Worm (Caenorhabditis elegans) whole organism, L1 larva: ENCODE measurements around the gene hlh-25.

ENCODE experiments used
- C04F5.9 ChIP-seq: sonication (generic microtip); optimal IDR thresholded peaks from 2 replicates; lab custom pipeline; 2016; ENCODE audit warnings: missing genetic modification characterization, missing compliant biosample characterization
- aha-1 ChIP-seq: fragments of 150-350 bp; optimal IDR thresholded peaks from 2 replicates; lab custom pipeline; 2014; ENCODE audit warnings: missing biosample characterization, missing genetic modification characterization
- alr-1 ChIP-seq: fragments of 200-800 bp; sonication (Bioruptor generic); optimal IDR thresholded peaks from 2 replicates; lab custom pipeline; 2018; ENCODE audit warnings: borderline replicate concordance, mild to moderate bottlenecking, missing genetic modification characterization, missing compliant biosample characterization
- ama-1 ChIP-seq: fragments of 150-350 bp; optimal IDR thresholded peaks from 2 replicates; lab custom pipeline; 2014
- ceh-63 ChIP-seq: fragments of 200-800 bp; sonication (Bioruptor generic); optimal IDR thresholded peaks from 2 replicates; lab custom pipeline; 2018; ENCODE audit warnings: mild to moderate bottlenecking, missing genetic modification characterization, missing compliant biosample characterization
- ceh-82 ChIP-seq, 3 experiments: fragments of 150-350 bp in 1 of 3; sonication (generic microtip) in 2 of 3; optimal IDR thresholded peaks; 2 replicates each; lab custom pipeline; 2014 to 2017; ENCODE audit warnings: missing biosample characterization in 3 of 3, missing genetic modification characterization in 3 of 3
- ceh-88 ChIP-seq: fragments of 200-800 bp; sonication (Bioruptor generic); IDR thresholded peaks from 2 replicates; pipeline ENCODE4 v1.3.6; 2022; ENCODE audit warnings: missing genetic modification characterization, missing compliant biosample characterization
- ces-1 ChIP-seq: fragments of 150-350 bp; optimal IDR thresholded peaks from 2 replicates; lab custom pipeline; 2014; ENCODE audit warnings: missing biosample characterization, missing genetic modification reagents, missing genetic modification characterization
- egl-27 ChIP-seq, 2 experiments: fragments of 150-350 bp in 1 of 2; sonication (generic microtip); optimal IDR thresholded peaks; 3 replicates each; lab custom pipeline; 2017 to 2018; ENCODE audit warnings: missing biosample characterization in 2 of 2, missing genetic modification characterization in 2 of 2, missing genetic modification reagents in 2 of 2
- fkh-4 ChIP-seq: sonication (generic microtip); optimal IDR thresholded peaks from 2 replicates; lab custom pipeline; 2016; ENCODE audit warnings: missing compliant biosample characterization, missing genetic modification characterization, borderline replicate concordance
- hpl-2 ChIP-seq: fragments of 150-350 bp; optimal IDR thresholded peaks from 2 replicates; lab custom pipeline; 2014; ENCODE audit warnings: missing biosample characterization, missing genetic modification reagents, missing genetic modification characterization
- irx-1 ChIP-seq: sonication (generic microtip); optimal IDR thresholded peaks from 2 replicates; lab custom pipeline; 2016; ENCODE audit warnings: missing genetic modification characterization, missing compliant biosample characterization
- isw-1 ChIP-seq: fragments of 200-800 bp; sonication (Bioruptor generic); IDR thresholded peaks from 2 replicates; pipeline ENCODE4 v1.3.6; 2022; ENCODE audit warnings: missing genetic modification characterization, missing compliant biosample characterization
- jun-1 ChIP-seq: fragments of 150-350 bp; optimal IDR thresholded peaks from 2 replicates; lab custom pipeline; 2014; ENCODE audit warnings: missing biosample characterization, missing genetic modification reagents, missing genetic modification characterization
- lin-13 ChIP-seq: fragments of 150-350 bp; optimal IDR thresholded peaks from 2 replicates; lab custom pipeline; 2014; ENCODE audit warnings: missing biosample characterization, missing genetic modification reagents, missing genetic modification characterization
- lin-35 ChIP-seq, 2 experiments: fragments of 150-350 bp; optimal IDR thresholded peaks; 2 replicates each; lab custom pipeline; 2014; ENCODE audit warnings: missing biosample characterization in 2 of 2, missing genetic modification characterization in 2 of 2, missing genetic modification reagents in 2 of 2
- lin-39 ChIP-seq: fragments of 150-350 bp; optimal IDR thresholded peaks from 2 replicates; lab custom pipeline; 2014; ENCODE audit warnings: missing biosample characterization, missing genetic modification reagents, missing genetic modification characterization
- mab-9 ChIP-seq: fragments of 200-800 bp; sonication (Bioruptor generic); IDR thresholded peaks from 2 replicates; pipeline ENCODE4 v1.3.6; 2022; ENCODE audit warnings: missing genetic modification reagents, missing genetic modification characterization, missing compliant biosample characterization
- mdl-1 ChIP-seq, 2 experiments: fragments of 150-350 bp; optimal IDR thresholded peaks; 2 replicates each; lab custom pipeline; 2014 to 2017; ENCODE audit warnings: missing biosample characterization in 2 of 2, missing genetic modification characterization in 2 of 2, inconsistent platforms in 1 of 2
- nhr-19 ChIP-seq: fragments of 200-800 bp; sonication (Bioruptor generic); conservative IDR thresholded peaks from 2 replicates; pipeline ENCODE4 v1.3.6; 2022; ENCODE audit warnings: missing genetic modification characterization, missing compliant biosample characterization
- nhr-47 ChIP-seq: sonication (generic microtip); optimal IDR thresholded peaks from 2 replicates; lab custom pipeline; 2016; ENCODE audit warnings: mild to moderate bottlenecking, missing genetic modification characterization, moderate library complexity, missing compliant biosample characterization
- nhr-76 ChIP-seq: sonication (generic microtip); optimal IDR thresholded peaks from 2 replicates; lab custom pipeline; 2017; ENCODE audit warnings: missing biosample characterization, missing genetic modification characterization
- nhr-77 ChIP-seq: fragments of 150-350 bp; optimal IDR thresholded peaks from 2 replicates; lab custom pipeline; 2014; ENCODE audit warnings: missing biosample characterization, missing genetic modification characterization
- nhr-84 ChIP-seq: sonication (generic microtip); optimal IDR thresholded peaks from 2 replicates; lab custom pipeline; 2017; ENCODE audit warnings: missing biosample characterization, missing genetic modification characterization
- nhr-90 ChIP-seq: sonication (generic microtip); optimal IDR thresholded peaks from 2 replicates; lab custom pipeline; 2016; ENCODE audit warnings: mild to moderate bottlenecking, missing genetic modification characterization, missing compliant biosample characterization; ENCODE audit not compliant: poor library complexity
- pag-3 ChIP-seq: sonication (generic microtip); optimal IDR thresholded peaks from 2 replicates; lab custom pipeline; 2017; ENCODE audit warnings: missing genetic modification characterization, mild to moderate bottlenecking, missing compliant biosample characterization, antibody characterized with exemption, borderline replicate concordance; ENCODE audit not compliant: insufficient read depth
- rnt-1 ChIP-seq: sonication (generic microtip); optimal IDR thresholded peaks from 2 replicates; lab custom pipeline; 2016; ENCODE audit warnings: mild to moderate bottlenecking, missing genetic modification characterization, moderate library complexity, missing compliant biosample characterization
- snu-23 ChIP-seq: sonication (generic microtip); optimal IDR thresholded peaks from 2 replicates; lab custom pipeline; 2016; ENCODE audit warnings: missing genetic modification characterization, missing compliant biosample characterization
- unc-130 ChIP-seq: fragments of 150-350 bp; optimal IDR thresholded peaks from 2 replicates; lab custom pipeline; 2017; ENCODE audit warnings: missing biosample characterization, missing genetic modification characterization, inconsistent platforms
- unc-62 ChIP-seq: fragments of 150-350 bp; optimal IDR thresholded peaks from 2 replicates; lab custom pipeline; 2014; ENCODE audit warnings: missing biosample characterization, missing genetic modification reagents, missing genetic modification characterization
- unc-86 ChIP-seq: sonication (generic microtip); optimal IDR thresholded peaks from 2 replicates; lab custom pipeline; 2016; ENCODE audit warnings: missing genetic modification characterization, missing compliant biosample characterization
- unc-98 ChIP-seq: fragments of 200-800 bp; sonication (Bioruptor generic); IDR thresholded peaks from 2 replicates; pipeline ENCODE4 v1.3.6; 2022; ENCODE audit warnings: missing genetic modification characterization, missing compliant biosample characterization
- xbp-1 ChIP-seq: sonication (generic microtip); optimal IDR thresholded peaks from 2 replicates; lab custom pipeline; 2016; ENCODE audit warnings: missing genetic modification characterization, missing compliant biosample characterization
- zag-1 ChIP-seq: fragments of 150-350 bp; optimal IDR thresholded peaks from 2 replicates; lab custom pipeline; 2014; ENCODE audit warnings: missing biosample characterization, missing genetic modification characterization
- ztf-4 ChIP-seq: fragments of 150-350 bp; optimal IDR thresholded peaks from 2 replicates; lab custom pipeline; 2014; ENCODE audit warnings: missing biosample characterization, missing genetic modification characterization

Gene hlh-25

DNA sequence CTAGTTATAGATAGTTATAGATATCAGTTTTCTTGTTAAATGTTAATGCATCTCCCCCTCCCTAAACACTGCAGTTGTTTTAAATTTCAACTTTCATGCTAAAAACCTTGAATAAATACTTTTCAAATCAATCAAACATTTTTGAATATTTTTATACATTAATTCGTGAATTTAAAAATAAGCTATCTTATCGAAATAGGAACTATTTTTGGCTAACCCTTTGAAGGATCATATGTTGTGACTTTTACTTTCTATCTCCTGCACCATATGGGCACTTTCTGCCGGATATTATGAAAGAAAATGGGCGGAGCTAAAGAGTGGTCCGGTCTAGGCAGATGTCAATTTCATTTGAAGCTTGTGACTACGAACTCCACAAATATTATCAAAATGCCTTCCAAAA is 12.4 kb upstream of the hlh-25 start, which contains the start of gene ZK177.11:
TSS of gene ZK177.11 (plus strand) at position 301 of the 400 bp plus-strand sequence.
- TF ChIP-seq hpl-2 (no peak), xbp-1 (tag; lab: Kevin White, UChicago) (no peak), nhr-76 (no peak), C04F5.9 (no peak), fkh-4 (tag; lab: Kevin White, UChicago) (no peak), ceh-82 (tag; optimal IDR thresholded peaks at IDR 0.05; lab: Kevin White, UChicago) (no peak), egl-27 (tag; optimal IDR thresholded peaks at IDR 0.05; lab: Kevin White, UChicago) (no peak), nhr-19 (GFP tag; lab: Robert Waterston, UW) (no peak), zag-1 (no peak), mab-9 (GFP tag; lab: Robert Waterston, UW) (no peak), mdl-1 (tag; optimal IDR thresholded peaks at IDR 0.05; lab: Kevin White, UChicago) (no peak), alr-1 (tag; lab: Kevin White, UChicago) (no peak), jun-1 (no peak), rnt-1 (tag; lab: Kevin White, UChicago) (no peak), lin-39 (tag; lab: Kevin White, UChicago) (no peak), nhr-90 (tag; lab: Kevin White, UChicago) (no peak)
- TF ChIP-seq, all 84 proteins: peak for 0

DNA sequence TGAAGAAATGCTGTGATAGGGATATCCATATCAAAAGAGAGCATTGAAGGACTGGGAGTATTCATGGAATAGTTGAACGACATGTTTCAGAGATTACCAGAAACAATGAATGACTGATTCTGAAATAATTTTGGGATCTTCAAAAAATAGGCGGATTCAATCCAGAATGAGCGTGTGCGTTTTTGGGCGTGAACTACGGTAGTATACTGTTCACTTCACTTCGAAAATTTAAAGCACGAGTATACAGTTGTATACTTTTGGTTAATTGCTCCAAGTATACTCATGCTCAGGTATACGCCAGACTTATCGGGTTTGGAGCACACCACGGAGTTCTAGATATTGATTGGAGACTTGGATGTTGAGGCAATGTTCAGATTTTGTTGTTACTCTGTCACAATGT is 9.7 kb upstream of the hlh-25 start, which contains the start of gene tbx-35:
TSS of gene tbx-35 (minus strand) at position 101 of the 400 bp plus-strand sequence.
- TF ChIP-seq snu-23 (GFP tag; lab: Kevin White, UChicago) (no peak), unc-62 (GFP tag; lab: Kevin White, UChicago) (no peak), xbp-1 (tag; lab: Kevin White, UChicago) (no peak), ceh-63 (GFP tag; lab: Kevin White, UChicago) (no peak), ztf-4 (no peak), rnt-1 (tag; lab: Kevin White, UChicago) (no peak)

DNA sequence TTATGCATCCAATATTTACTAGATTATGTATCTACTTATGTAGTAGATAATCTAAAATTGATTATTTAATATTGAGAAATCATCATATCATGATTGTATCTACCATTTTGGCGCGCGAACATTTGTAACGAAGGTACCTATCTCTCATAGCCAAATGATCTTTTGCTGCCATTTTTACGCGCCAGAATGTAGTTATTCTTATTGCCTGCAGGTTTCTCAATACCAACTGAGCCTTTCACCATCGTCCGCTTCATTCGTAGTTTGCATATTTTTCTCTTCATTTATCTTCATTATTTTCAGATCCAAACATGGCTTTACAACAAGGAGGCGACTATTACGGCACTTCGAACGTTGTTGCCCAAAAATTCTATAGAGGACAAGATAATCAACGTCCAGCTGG is 7.2 kb upstream of the hlh-25 start, which contains the start of gene ZK177.1:
TSS of gene ZK177.1 (plus strand) at position 301 of the 400 bp plus-strand sequence.
- TF ChIP-seq isw-1 (GFP tag; lab: Robert Waterston, UW) (no peak), ces-1 (GFP tag; lab: Kevin White, UChicago) (no peak), nhr-47 (tag; lab: Kevin White, UChicago) (no peak), C04F5.9 (no peak), unc-86 (tag; lab: Kevin White, UChicago) (no peak)

DNA sequence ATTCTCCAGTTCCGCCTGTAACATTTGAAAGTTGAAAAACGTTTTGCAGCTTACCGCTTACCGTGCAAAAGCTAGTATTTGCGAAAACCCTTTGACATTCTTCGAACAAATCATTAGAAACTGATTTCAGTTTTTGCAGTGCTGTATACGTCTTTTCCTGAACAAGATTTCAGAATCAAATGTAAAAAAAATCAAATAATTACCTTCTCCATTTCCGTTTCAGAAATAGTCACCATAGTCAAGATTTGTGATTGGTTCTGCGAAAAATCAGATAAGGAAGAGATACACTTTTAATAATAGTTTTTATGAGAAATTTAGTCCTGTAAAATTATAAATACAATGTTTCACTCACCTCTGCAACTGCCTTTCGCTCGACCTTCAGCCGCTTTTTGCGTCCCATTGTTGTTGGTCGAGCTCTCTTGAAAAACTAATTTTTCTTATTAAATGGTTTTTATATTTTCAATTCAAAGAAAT is 3.1 kb upstream of the hlh-25 start, which contains the start of gene C17C3.9:
TSS of gene C17C3.9 (minus strand) at position 424 of the 474 bp plus-strand sequence.
- TF ChIP-seq ama-1 (lab: Kevin White, UChicago) (no peak), unc-98 (GFP tag; lab: Robert Waterston, UW) (no peak), xbp-1 (tag; lab: Kevin White, UChicago) (no peak), nhr-77 (tag; lab: Kevin White, UChicago) (no peak), jun-1 (no peak), ceh-63 (GFP tag; lab: Kevin White, UChicago) (no peak), lin-35 (GFP tag; optimal IDR thresholded peaks at IDR 0.05; lab: Kevin White, UChicago) (no peak), nhr-84 (no peak), irx-1 (tag; lab: Kevin White, UChicago) (no peak), isw-1 (GFP tag; lab: Robert Waterston, UW) (no peak)

DNA sequence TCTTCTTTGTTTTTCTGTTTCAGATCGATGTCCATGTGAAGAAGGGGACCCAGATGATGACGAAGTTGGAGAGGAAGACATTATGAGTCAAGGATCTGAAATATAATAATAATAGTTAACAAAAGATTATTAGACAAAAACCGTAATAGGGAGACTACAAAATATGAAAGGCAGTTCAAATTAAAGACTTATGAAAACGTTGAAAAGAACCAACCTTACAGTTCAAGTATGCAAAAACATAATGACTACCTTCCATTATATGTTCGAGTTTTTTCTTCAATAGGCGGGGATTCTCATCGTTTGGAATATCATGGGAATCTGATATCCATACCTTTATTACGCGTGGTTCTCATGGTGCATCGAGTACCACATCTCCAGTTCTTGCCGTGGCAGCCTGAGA is 1.4 kb upstream of the hlh-25 start, which contains the start of gene hlh-26:
TSS of gene hlh-26 (minus strand) at position 101 of the 400 bp plus-strand sequence.
- TF ChIP-seq unc-62 (GFP tag; lab: Kevin White, UChicago) (no peak), hpl-2 (no peak), nhr-84 (no peak), ceh-88 (no peak), aha-1 (tag; lab: Kevin White, UChicago) (no peak), unc-130 (no peak), lin-13 (GFP tag; lab: Kevin White, UChicago) (no peak), pag-3 (tag; lab: Kevin White, UChicago) (no peak)
